Worm (Caenorhabditis elegans) whole organism, early embryonic: ENCODE measurements around the gene fbf-2.

Experiments
- B0310.2 ChIP-seq: sonication (generic microtip); optimal IDR thresholded peaks from 2 replicates; lab custom pipeline; 2016; ENCODE audit warnings: mild to moderate bottlenecking, missing genetic modification characterization, missing compliant biosample characterization
- F13C5.2 ChIP-seq: sonication (generic microtip); optimal IDR thresholded peaks from 2 replicates; lab custom pipeline; 2017; ENCODE audit warnings: mild to moderate bottlenecking, missing genetic modification characterization, inconsistent platforms, missing compliant biosample characterization
- aly-1 ChIP-seq: sonication (generic microtip); optimal IDR thresholded peaks from 2 replicates; lab custom pipeline; 2016; ENCODE audit warnings: missing genetic modification characterization, missing compliant biosample characterization
- ama-1 ChIP-seq: fragments of 150-350 bp; optimal IDR thresholded peaks from 2 replicates; lab custom pipeline; 2014
- ceh-13 ChIP-seq: fragments of 200-800 bp; sonication (Bioruptor generic); optimal IDR thresholded peaks from 2 replicates; lab custom pipeline; 2018; ENCODE audit warnings: mild to moderate bottlenecking, missing genetic modification characterization, missing compliant biosample characterization
- ceh-36 ChIP-seq: sonication (generic microtip); optimal IDR thresholded peaks from 2 replicates; lab custom pipeline; 2016; ENCODE audit warnings: missing genetic modification characterization, inconsistent platforms, missing compliant biosample characterization
- ets-7 ChIP-seq: sonication (generic microtip); optimal IDR thresholded peaks from 2 replicates; lab custom pipeline; 2016; ENCODE audit warnings: missing genotype, missing genetic modification characterization, missing compliant biosample characterization
- flt-1 ChIP-seq: fragments of 200-800 bp; sonication (Bioruptor generic); IDR thresholded peaks from 2 replicates; pipeline ENCODE4 v1.3.6; 2022; ENCODE audit warnings: missing genetic modification characterization, missing compliant biosample characterization
- hnd-1 ChIP-seq: sonication (generic microtip); optimal IDR thresholded peaks from 2 replicates; lab custom pipeline; 2016; ENCODE audit warnings: missing genetic modification characterization, missing compliant biosample characterization
- pes-1 ChIP-seq: fragments of 200-800 bp; sonication (Bioruptor generic); IDR thresholded peaks from 2 replicates; pipeline ENCODE4 v1.3.6; 2022; ENCODE audit warnings: missing genetic modification reagents, missing genetic modification characterization, missing compliant biosample characterization
- scrt-1 ChIP-seq: fragments of 200-800 bp; sonication (Bioruptor generic); IDR thresholded peaks from 2 replicates; pipeline ENCODE4 v1.3.6; 2022; ENCODE audit warnings: missing genetic modification characterization, missing compliant biosample characterization
- sea-1 ChIP-seq: fragments of 200-800 bp; sonication (Bioruptor generic); conservative IDR thresholded peaks from 2 replicates; pipeline ENCODE4 v1.3.6; 2022; ENCODE audit warnings: missing genetic modification characterization, missing compliant biosample characterization
- tbx-11 ChIP-seq: fragments of 200-800 bp; sonication (Bioruptor generic); IDR thresholded peaks from 2 replicates; pipeline ENCODE4 v1.3.6; 2022; ENCODE audit warnings: missing genetic modification characterization, missing compliant biosample characterization

DNA sequence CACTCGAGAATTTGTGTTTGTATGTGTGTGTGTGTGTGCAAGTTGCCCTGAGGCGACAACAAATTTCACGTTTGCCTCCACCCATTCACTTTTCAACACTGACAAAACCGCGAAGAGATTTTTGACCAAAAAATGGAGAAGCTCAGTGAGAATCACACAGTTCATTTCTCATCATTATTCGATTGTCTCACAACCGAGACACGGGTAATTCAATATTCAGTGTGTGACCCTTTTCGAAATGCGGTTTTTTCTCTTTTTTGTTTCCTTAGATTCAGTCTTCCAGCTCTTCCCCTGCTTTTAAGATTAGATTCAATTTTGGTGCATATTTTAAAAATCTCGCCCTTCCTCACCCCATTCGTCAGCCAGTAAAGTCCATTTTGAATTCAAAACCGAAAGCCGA is 48.2 kb upstream of the fbf-2 start:
- no peak for TF ChIP-seq aly-1
- no peak for TF ChIP-seq F13C5.2 (tag; lab: Kevin White, UChicago)
- no peak for TF ChIP-seq hnd-1
- no peak for TF ChIP-seq ama-1 (lab: Kevin White, UChicago)
- TF ChIP-seq sea-1 (GFP tag; lab: Robert Waterston, UW): no peak
- TF ChIP-seq ceh-13 (GFP tag; lab: Kevin White, UChicago): no peak
- TF ChIP-seq flt-1 (GFP tag; lab: Robert Waterston, UW): no peak
- TF ChIP-seq ceh-36: no peak
- no peak for TF ChIP-seq ets-7 (tag; lab: Kevin White, UChicago)
- no peak for TF ChIP-seq pes-1 (GFP tag; lab: Robert Waterston, UW)
- TF ChIP-seq scrt-1 (GFP tag; lab: Robert Waterston, UW): no peak
- TF ChIP-seq B0310.2 (tag; lab: Kevin White, UChicago): no peak
- TF ChIP-seq tbx-11 (GFP tag; lab: Robert Waterston, UW): no peak
